Fruit fly (Drosophila melanogaster) whole organism, pupa: ENCODE measurements around the gene His2Av.

Source experiments
- CG10348 ChIP-seq: fragments of 200-800 bp; sonication (Bioruptor generic); IDR thresholded peaks from 2 replicates; pipeline ENCODE4 v1.3.6; 2022; ENCODE audit warnings: missing biosample characterization, missing genetic modification characterization
- CG15710 ChIP-seq: fragments of 200-800 bp; sonication (Bioruptor generic); optimal IDR thresholded peaks from 2 replicates; lab custom pipeline; 2018; ENCODE audit warnings: missing biosample characterization, mild to moderate bottlenecking, missing genetic modification characterization, moderate library complexity
- CG32121 ChIP-seq: fragments of 200-800 bp; sonication (Bioruptor generic); IDR thresholded peaks from 2 replicates; pipeline ENCODE4 v1.3.6; 2022; ENCODE audit warnings: missing biosample characterization, missing genetic modification characterization
- Snoo ChIP-seq: fragments of 200-800 bp; sonication (Bioruptor generic); optimal IDR thresholded peaks from 3 replicates; lab custom pipeline; 2017; ENCODE audit warnings: missing biosample characterization, mild to moderate bottlenecking, missing genetic modification characterization, inconsistent platforms

DNA sequence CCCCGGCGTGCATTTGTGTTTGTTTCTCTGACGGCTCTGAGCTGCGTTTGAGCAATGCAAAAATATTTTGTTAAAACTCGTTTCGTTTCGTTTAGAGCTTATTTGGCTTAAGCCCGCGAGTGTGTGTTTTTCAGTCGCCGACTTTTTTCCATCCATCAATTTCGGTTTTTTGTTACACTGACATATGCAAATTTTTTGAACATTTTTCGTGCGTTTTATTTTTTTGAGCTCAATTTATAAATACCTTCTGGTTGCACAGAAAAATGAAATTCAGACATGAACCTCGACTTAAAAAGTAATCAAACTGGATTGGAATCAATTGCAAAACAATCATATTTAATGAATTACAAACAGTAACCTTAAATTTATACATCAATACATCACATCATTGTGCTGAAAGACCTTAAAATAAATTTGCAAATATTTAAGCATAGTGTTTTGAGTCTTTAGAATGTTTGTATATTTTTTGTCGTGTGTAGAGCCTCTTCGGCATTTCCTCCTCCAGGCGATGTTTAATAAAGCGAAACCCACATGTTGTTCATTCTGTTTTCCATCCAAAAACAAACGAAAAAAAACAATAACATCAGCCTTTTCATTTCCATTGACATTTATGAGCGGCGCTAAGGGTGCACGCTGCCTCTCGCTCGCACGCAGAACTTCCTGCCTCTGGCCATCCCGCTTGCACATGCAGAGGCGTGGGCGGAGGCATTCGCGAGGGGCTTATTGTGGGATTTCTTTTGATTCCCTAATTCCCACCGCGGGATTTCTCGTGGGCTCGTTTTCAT, 15.7 kb downstream of the His2Av start:
- TF ChIP-seq CG15710 (tag; lab: Kevin White, UChicago): no peak
- no peak for TF ChIP-seq CG10348 (GFP tag; lab: Robert Waterston, UW)
- TF ChIP-seq CG32121 (GFP tag; lab: Robert Waterston, UW): no peak
- no peak for TF ChIP-seq Snoo (tag; lab: Kevin White, UChicago)
